Worm (Caenorhabditis elegans) whole organism, L4/young adult: ENCODE measurements around the gene memb-1.

ENCODE experiments used
- W03F9.2 ChIP-seq: fragments of 150-350 bp; optimal IDR thresholded peaks from 2 replicates; lab custom pipeline; 2014; ENCODE audit warnings: missing biosample characterization, missing genetic modification characterization
- dao-5 ChIP-seq: sonication (generic microtip); optimal IDR thresholded peaks from 2 replicates; lab custom pipeline; 2016; ENCODE audit warnings: missing genotype, missing genetic modification characterization, moderate library complexity, missing compliant biosample characterization
- him-1 ChIP-seq: sonication (generic microtip); optimal IDR thresholded peaks from 2 replicates; lab custom pipeline; 2016; ENCODE audit warnings: missing genotype, missing genetic modification reagents, missing genetic modification characterization, missing compliant biosample characterization

DNA sequence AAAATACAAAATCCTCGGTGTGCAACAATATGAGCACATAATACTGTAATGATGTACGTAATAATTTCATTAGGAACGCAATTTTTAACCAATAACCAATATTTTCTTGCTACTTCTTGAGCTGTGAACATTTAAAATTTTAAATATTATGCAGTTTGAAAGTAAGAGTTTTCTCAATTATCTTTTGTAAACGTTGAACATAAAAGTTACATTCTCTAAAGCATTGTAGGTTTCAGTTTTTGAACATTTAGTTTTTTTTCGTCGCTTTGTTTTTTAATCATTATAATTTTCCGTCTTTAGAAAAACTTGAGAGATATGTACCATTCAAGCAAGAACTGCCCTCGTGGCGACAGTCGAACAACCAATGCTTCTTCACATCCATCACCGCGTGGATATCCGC lies 50.0 kb downstream of the memb-1 start, which contains the start of gene C23F12.3:
- no peak for TF ChIP-seq him-1 (tag; lab: Kevin White, UChicago)
- TF ChIP-seq W03F9.2 (tag; lab: Kevin White, UChicago) = no peak
- TF ChIP-seq dao-5 = no peak
